Fruit fly (Drosophila melanogaster): ENCODE measurements around the gene CG1677.

CG1677 gene

DNA sequence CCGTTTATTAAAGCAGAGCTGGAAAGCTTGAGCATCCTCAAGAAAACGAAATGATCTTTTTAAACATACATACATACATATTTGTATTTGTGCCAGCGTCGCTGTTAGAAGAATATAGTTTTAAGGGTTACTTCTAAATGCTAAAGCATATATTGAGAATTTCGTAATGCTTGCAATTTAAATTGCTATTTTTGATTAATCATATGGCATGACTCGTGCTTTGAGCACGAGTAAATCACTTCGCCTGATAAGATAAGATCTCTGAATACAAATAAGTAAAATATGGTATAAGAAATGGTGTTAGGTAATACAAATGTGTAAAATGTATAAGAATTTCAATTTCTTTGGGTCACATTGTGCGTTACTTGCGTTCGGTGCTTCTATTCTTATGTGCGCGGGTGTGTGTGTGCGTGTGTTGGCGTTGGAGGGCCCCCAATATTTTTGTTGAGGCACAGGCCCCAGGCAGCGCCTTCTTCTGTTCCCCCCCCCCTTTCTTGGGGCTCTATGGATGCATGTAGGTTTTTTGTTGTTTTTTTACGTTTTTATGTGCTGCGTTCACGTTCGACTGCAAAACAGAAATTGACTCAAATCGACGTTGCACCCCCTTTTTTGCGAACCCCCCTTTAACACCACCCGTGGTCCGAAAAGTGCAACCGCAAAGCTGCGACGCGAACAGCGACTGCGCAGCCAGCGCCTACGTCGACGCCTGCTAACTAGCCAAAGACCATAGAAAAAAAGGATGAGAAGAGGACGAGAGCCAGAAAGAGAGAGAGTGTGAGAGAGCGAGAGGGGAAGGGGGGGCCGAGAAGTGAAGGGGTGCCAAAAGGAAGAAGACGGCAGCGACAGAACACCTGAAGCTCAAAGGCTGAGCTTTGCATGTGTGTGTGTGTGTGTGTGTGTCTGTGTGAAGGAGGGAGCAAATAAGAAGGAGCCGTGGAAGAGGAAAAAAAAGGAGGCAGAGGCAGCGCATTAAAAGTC lies 104.0 kb downstream of the CG1677 start (continued):
- TF ChIP-seq nmo (GFP tag; optimal IDR thresholded peaks at IDR 0.05) (peak; percentile 64), nerfin-2 (GFP tag; IDR thresholded peaks at IDR 0.05; ENCODE audit: partially characterized antibody) (no peak), CG14710 (tag; optimal IDR thresholded peaks at IDR 0.05) (peak; percentile 71), CG2712 (tag; optimal IDR thresholded peaks at IDR 0.05) (peak; percentile 70), zfh1 (GFP tag; IDR thresholded peaks at IDR 0.05) (peak; percentile 55; the same call in 2 of the 3 replicates), CG10274 (GFP tag; optimal IDR thresholded peaks at IDR 0.05) (peak; percentile 48), CG8290 (GFP tag; optimal IDR thresholded peaks at IDR 0.05) (peak; percentile 23), CG8290 (tag; optimal IDR thresholded peaks at IDR 0.05) (peak in 1 of 2 experiments; percentile 53), CG13894 (tag; optimal IDR thresholded peaks at IDR 0.05) (no peak), CG17361 (GFP tag; IDR thresholded peaks at IDR 0.05) (peak; percentile 94), Antp (GFP tag; optimal IDR thresholded peaks at IDR 0.05) (no peak), unc-4 (GFP tag; IDR thresholded peaks at IDR 0.05; ENCODE audit: partially characterized antibody) (no peak), Awh (GFP tag; IDR thresholded peaks at IDR 0.05) (peak; percentile 55; the same call in 1 of the 2 replicates), lola (GFP tag; optimal IDR thresholded peaks at IDR 0.05) (peak in 1 of 3 experiments; percentile 86), en (GFP tag; optimal IDR thresholded peaks at IDR 0.05) (peak; percentile 14), CG10267 (tag; optimal IDR thresholded peaks at IDR 0.05) (peak; percentile 46), nom (GFP tag; optimal IDR thresholded peaks at IDR 0.05) (peak; percentile 14), CG12942 (GFP tag; optimal IDR thresholded peaks at IDR 0.05) (no peak), Camta (GFP tag; optimal IDR thresholded peaks at IDR 0.05) (peak; percentile 63), CG30403 (GFP tag; optimal IDR thresholded peaks at IDR 0.05) (peak; percentile 79), Ssrp (tag; optimal IDR thresholded peaks at IDR 0.05) (peak; percentile 53), CG10979 (tag; optimal IDR thresholded peaks at IDR 0.05) (peak; percentile 71), NK7.1 (GFP tag; optimal IDR thresholded peaks at IDR 0.05) (peak; percentile 9), crp (GFP tag; optimal IDR thresholded peaks at IDR 0.05) (no peak), CG4820 (GFP tag; optimal IDR thresholded peaks at IDR 0.05) (peak; percentile 52), CG9727 (GFP tag; optimal IDR thresholded peaks at IDR 0.05) (peak; percentile 74), cwo (GFP tag; optimal IDR thresholded peaks at IDR 0.05) (peak; percentile 6), CG11093 (GFP tag; IDR thresholded peaks at IDR 0.05) (0 out of 3 replicates have a peak, but pooled peaks have one; percentile 7), CG7556 (GFP tag; optimal IDR thresholded peaks at IDR 0.05) (peak; percentile 87), cg (GFP tag; optimal IDR thresholded peaks at IDR 0.05) (no peak), H15 (GFP tag; IDR thresholded peaks at IDR 0.05) (peak; percentile 36; the same call in 1 of the 3 replicates), CG4424 (GFP tag; optimal IDR thresholded peaks at IDR 0.05) (peak; percentile 68), Mad (GFP tag; optimal IDR thresholded peaks at IDR 0.05) (no peak), Mes4 (GFP tag; optimal IDR thresholded peaks at IDR 0.05) (peak; percentile 44), CG16863 (GFP tag; optimal IDR thresholded peaks at IDR 0.05) (peak; percentile 61), Oaz (GFP tag; IDR thresholded peaks at IDR 0.05) (no peak), sisA (GFP tag; IDR thresholded peaks at IDR 0.05) (peak; percentile 42), esg (GFP tag; conservative IDR thresholded peaks at IDR 0.05) (no peak; the same call in 1 of the 2 replicates), Pdp1 (GFP tag; optimal IDR thresholded peaks at IDR 0.05) (peak; percentile 45 to 56), CG17328 (GFP tag; IDR thresholded peaks at IDR 0.05) (peak; percentile 23; the same call in 1 of the 2 replicates), ttk (GFP tag; IDR thresholded peaks at IDR 0.05) (peak; percentile 39; the same call in 1 of the 2 replicates), CG11696 (GFP tag; IDR thresholded peaks at IDR 0.05) (peak; percentile 87), Max (GFP tag; optimal IDR thresholded peaks at IDR 0.05) (peak; percentile 47), hkb (optimal IDR thresholded peaks at IDR 0.05) (no peak), hkb (GFP tag; IDR thresholded peaks at IDR 0.05) (no peak), al (GFP tag; IDR thresholded peaks at IDR 0.05) (no peak), sug (tag; optimal IDR thresholded peaks at IDR 0.05) (no peak), ci (GFP tag; IDR thresholded peaks at IDR 0.05) (peak; percentile 80)

Data from whole organism, embryonic.